Worm (Caenorhabditis elegans) whole organism, L4/young adult: ENCODE measurements around the gene K02A6.1.

Source experiments
- W03F9.2 ChIP-seq: fragments of 150-350 bp; optimal IDR thresholded peaks from 2 replicates; lab custom pipeline; 2014; ENCODE audit warnings: missing biosample characterization, missing genetic modification characterization
- him-1 ChIP-seq: sonication (generic microtip); optimal IDR thresholded peaks from 2 replicates; lab custom pipeline; 2016; ENCODE audit warnings: missing genotype, missing genetic modification reagents, missing genetic modification characterization, missing compliant biosample characterization

DNA sequence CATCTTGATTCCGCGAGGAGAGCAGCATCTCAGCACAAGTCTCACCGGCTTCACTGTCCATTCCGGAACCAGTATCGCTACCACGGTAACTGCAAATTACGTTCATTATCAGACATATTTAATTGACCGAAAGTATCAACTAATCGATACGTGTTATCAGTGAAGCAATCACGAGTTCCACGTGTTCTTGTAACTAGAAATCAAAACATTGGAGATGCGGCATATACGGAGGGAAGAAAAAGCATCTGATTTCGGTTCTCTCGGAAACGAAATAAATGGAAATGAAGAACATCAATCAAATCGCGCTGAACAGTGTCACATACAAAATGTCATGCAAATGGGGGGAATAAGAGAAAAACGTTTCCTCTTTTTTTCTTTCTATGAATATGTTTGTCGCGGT is 26.3 kb upstream of the K02A6.1 start:
- TF ChIP-seq him-1 (no peak), W03F9.2 (tag; lab: Kevin White, UChicago) (no peak)
